Worm (Caenorhabditis elegans) whole organism, L1 larva: Measurements from ENCODE around the gene coa-7.

Experiments used
- C16A3.4 ChIP-seq: fragments of 150-350 bp; optimal IDR thresholded peaks from 2 replicates; lab custom pipeline; 2014; ENCODE audit warnings: missing biosample characterization, missing genetic modification characterization
- C34B4.2 ChIP-seq: sonication (generic microtip); optimal IDR thresholded peaks from 2 replicates; lab custom pipeline; 2017; ENCODE audit warnings: mild to moderate bottlenecking, missing genetic modification characterization, missing compliant biosample characterization
- F16B12.6 ChIP-seq: fragments of 150-350 bp; optimal IDR thresholded peaks from 2 replicates; lab custom pipeline; 2014; ENCODE audit warnings: missing biosample characterization, missing genetic modification characterization
- Y116A8C.19 ChIP-seq: sonication (generic microtip); optimal IDR thresholded peaks from 2 replicates; lab custom pipeline; 2016; ENCODE audit warnings: missing compliant biosample characterization, missing genetic modification characterization, borderline replicate concordance
- ama-1 ChIP-seq: fragments of 150-350 bp; optimal IDR thresholded peaks from 2 replicates; lab custom pipeline; 2014
- blmp-1 ChIP-seq: fragments of 150-350 bp; optimal IDR thresholded peaks from 2 replicates; lab custom pipeline; 2014; ENCODE audit warnings: missing biosample characterization, missing genetic modification characterization
- ceh-8 ChIP-seq: fragments of 200-800 bp; sonication (Bioruptor generic); optimal IDR thresholded peaks from 2 replicates; lab custom pipeline; 2018; ENCODE audit warnings: mild to moderate bottlenecking, missing genetic modification characterization, moderate library complexity, missing compliant biosample characterization
- ceh-88 ChIP-seq: fragments of 200-800 bp; sonication (Bioruptor generic); IDR thresholded peaks from 2 replicates; pipeline ENCODE4 v1.3.6; 2022; ENCODE audit warnings: missing genetic modification characterization, missing compliant biosample characterization
- ceh-90 ChIP-seq: sonication (generic microtip); optimal IDR thresholded peaks from 2 replicates; lab custom pipeline; 2016; ENCODE audit warnings: missing genetic modification characterization, missing compliant biosample characterization
- dpl-1 ChIP-seq, 3 experiments: fragments of 150-350 bp in 2 of 3; sonication (generic microtip) in 1 of 3; optimal IDR thresholded peaks; 2 replicates each; lab custom pipeline; 2014 to 2017; ENCODE audit warnings: missing biosample characterization in 3 of 3, missing genetic modification characterization in 3 of 3, missing genetic modification reagents in 3 of 3
- efl-1 ChIP-seq, 4 experiments: fragments of 150-350 bp; optimal IDR thresholded peaks in 3 of 4; peaks in 1 of 4; 1 replicate in 1 of 4; 2 replicates in 3 of 4; lab custom pipeline; 2014; ENCODE audit warnings: missing biosample characterization in 2 of 4, missing genetic modification characterization in 2 of 4, missing genetic modification reagents in 2 of 4
- efl-3 ChIP-seq: fragments of 200-800 bp; sonication (Bioruptor generic); optimal IDR thresholded peaks from 2 replicates; lab custom pipeline; 2018; ENCODE audit warnings: mild to moderate bottlenecking, missing genetic modification characterization, missing compliant biosample characterization
- egl-13 ChIP-seq: sonication (generic microtip); optimal IDR thresholded peaks from 2 replicates; lab custom pipeline; 2016; ENCODE audit warnings: missing genotype, missing genetic modification reagents, missing genetic modification characterization, missing compliant biosample characterization
- elt-2 ChIP-seq: sonication (generic microtip); optimal IDR thresholded peaks from 2 replicates; lab custom pipeline; 2016; ENCODE audit warnings: missing genetic modification characterization, mild to moderate bottlenecking, inconsistent platforms, missing compliant biosample characterization, missing genetic modification reagents
- elt-3 ChIP-seq, 6 experiments: fragments of 150-350 bp in 1 of 6; sonication (generic microtip); optimal IDR thresholded peaks; 2 replicates each; lab custom pipeline; 2017 to 2018; ENCODE audit warnings: missing biosample characterization in 6 of 6, missing genetic modification characterization in 6 of 6, inconsistent platforms in 1 of 6
- fkh-4 ChIP-seq: sonication (generic microtip); optimal IDR thresholded peaks from 2 replicates; lab custom pipeline; 2016; ENCODE audit warnings: missing compliant biosample characterization, missing genetic modification characterization, borderline replicate concordance
- fkh-8 ChIP-seq: sonication (generic microtip); optimal IDR thresholded peaks from 2 replicates; lab custom pipeline; 2016; ENCODE audit warnings: mild to moderate bottlenecking, missing genetic modification characterization, missing compliant biosample characterization
- hlh-17 ChIP-seq: fragments of 200-800 bp; sonication (Bioruptor generic); optimal IDR thresholded peaks from 2 replicates; lab custom pipeline; 2018; ENCODE audit warnings: missing genetic modification characterization, mild to moderate bottlenecking, missing compliant biosample characterization, moderate library complexity, borderline replicate concordance
- hlh-4 ChIP-seq: sonication (generic microtip); optimal IDR thresholded peaks from 2 replicates; lab custom pipeline; 2016; ENCODE audit warnings: mild to moderate bottlenecking, missing genetic modification characterization, missing compliant biosample characterization
- jun-1 ChIP-seq: fragments of 150-350 bp; optimal IDR thresholded peaks from 2 replicates; lab custom pipeline; 2014; ENCODE audit warnings: missing biosample characterization, missing genetic modification reagents, missing genetic modification characterization
- lin-13 ChIP-seq: fragments of 150-350 bp; optimal IDR thresholded peaks from 2 replicates; lab custom pipeline; 2014; ENCODE audit warnings: missing biosample characterization, missing genetic modification reagents, missing genetic modification characterization
- lin-14 ChIP-seq: fragments of 200-800 bp; sonication (Bioruptor generic); optimal IDR thresholded peaks from 2 replicates; lab custom pipeline; 2018; ENCODE audit warnings: mild to moderate bottlenecking, missing genetic modification characterization, moderate library complexity, missing compliant biosample characterization
- lin-39 ChIP-seq: fragments of 150-350 bp; optimal IDR thresholded peaks from 2 replicates; lab custom pipeline; 2014; ENCODE audit warnings: missing biosample characterization, missing genetic modification reagents, missing genetic modification characterization
- lir-3 ChIP-seq: sonication (generic microtip); optimal IDR thresholded peaks from 2 replicates; lab custom pipeline; 2016; ENCODE audit warnings: mild to moderate bottlenecking, missing genetic modification characterization, moderate library complexity, missing compliant biosample characterization; ENCODE audit not compliant: poor library complexity
- lsy-2 ChIP-seq, 2 experiments: fragments of 150-350 bp; optimal IDR thresholded peaks; 2 replicates each; lab custom pipeline; 2014; ENCODE audit warnings: missing biosample characterization in 2 of 2, missing genetic modification characterization in 2 of 2
- mab-9 ChIP-seq: fragments of 200-800 bp; sonication (Bioruptor generic); IDR thresholded peaks from 2 replicates; pipeline ENCODE4 v1.3.6; 2022; ENCODE audit warnings: missing genetic modification reagents, missing genetic modification characterization, missing compliant biosample characterization
- mdl-1 ChIP-seq, 2 experiments: fragments of 150-350 bp; optimal IDR thresholded peaks; 2 replicates each; lab custom pipeline; 2014 to 2017; ENCODE audit warnings: missing biosample characterization in 2 of 2, missing genetic modification characterization in 2 of 2, inconsistent platforms in 1 of 2
- nhr-12 ChIP-seq: sonication (generic microtip); optimal IDR thresholded peaks from 2 replicates; lab custom pipeline; 2017; ENCODE audit warnings: missing biosample characterization, missing genetic modification characterization
- nhr-237 ChIP-seq: fragments of 150-350 bp; optimal IDR thresholded peaks from 2 replicates; lab custom pipeline; 2014; ENCODE audit warnings: missing biosample characterization, missing genetic modification characterization
- nhr-28 ChIP-seq: fragments of 150-350 bp; optimal IDR thresholded peaks from 2 replicates; lab custom pipeline; 2014; ENCODE audit warnings: missing biosample characterization, missing genetic modification characterization
- nhr-47 ChIP-seq: sonication (generic microtip); optimal IDR thresholded peaks from 2 replicates; lab custom pipeline; 2016; ENCODE audit warnings: mild to moderate bottlenecking, missing genetic modification characterization, moderate library complexity, missing compliant biosample characterization
- nhr-76 ChIP-seq: sonication (generic microtip); optimal IDR thresholded peaks from 2 replicates; lab custom pipeline; 2017; ENCODE audit warnings: missing biosample characterization, missing genetic modification characterization
- nhr-84 ChIP-seq: sonication (generic microtip); optimal IDR thresholded peaks from 2 replicates; lab custom pipeline; 2017; ENCODE audit warnings: missing biosample characterization, missing genetic modification characterization
- nhr-85 ChIP-seq: sonication (generic microtip); peaks from one replicate; lab custom pipeline; 2016; ENCODE audit warnings: missing genetic modification characterization, inconsistent platforms, missing compliant biosample characterization
- nhr-90 ChIP-seq: sonication (generic microtip); optimal IDR thresholded peaks from 2 replicates; lab custom pipeline; 2016; ENCODE audit warnings: mild to moderate bottlenecking, missing genetic modification characterization, missing compliant biosample characterization; ENCODE audit not compliant: poor library complexity
- pqm-1 ChIP-seq: sonication (generic microtip); optimal IDR thresholded peaks from 3 replicates; lab custom pipeline; 2017; ENCODE audit warnings: missing biosample characterization, missing genetic modification characterization
- rnt-1 ChIP-seq: sonication (generic microtip); optimal IDR thresholded peaks from 2 replicates; lab custom pipeline; 2016; ENCODE audit warnings: mild to moderate bottlenecking, missing genetic modification characterization, moderate library complexity, missing compliant biosample characterization
- skn-1 ChIP-seq: fragments of 150-350 bp; optimal IDR thresholded peaks from 2 replicates; lab custom pipeline; 2014; ENCODE audit warnings: missing biosample characterization, missing genetic modification characterization
- snpc-4 ChIP-seq: fragments of 150-350 bp; optimal IDR thresholded peaks from 2 replicates; lab custom pipeline; 2014; ENCODE audit warnings: missing biosample characterization, missing genetic modification characterization
- snu-23 ChIP-seq: sonication (generic microtip); optimal IDR thresholded peaks from 2 replicates; lab custom pipeline; 2016; ENCODE audit warnings: missing genetic modification characterization, missing compliant biosample characterization
- sox-4 ChIP-seq: sonication (generic microtip); optimal IDR thresholded peaks from 2 replicates; lab custom pipeline; 2016; ENCODE audit warnings: missing genetic modification characterization, missing compliant biosample characterization
- tlp-1 ChIP-seq: fragments of 150-350 bp; optimal IDR thresholded peaks from 2 replicates; lab custom pipeline; 2014; ENCODE audit warnings: missing biosample characterization, missing genetic modification characterization
- unc-62 ChIP-seq: fragments of 150-350 bp; optimal IDR thresholded peaks from 2 replicates; lab custom pipeline; 2014; ENCODE audit warnings: missing biosample characterization, missing genetic modification reagents, missing genetic modification characterization
- unc-86 ChIP-seq: sonication (generic microtip); optimal IDR thresholded peaks from 2 replicates; lab custom pipeline; 2016; ENCODE audit warnings: missing genetic modification characterization, missing compliant biosample characterization
- xbp-1 ChIP-seq: sonication (generic microtip); optimal IDR thresholded peaks from 2 replicates; lab custom pipeline; 2016; ENCODE audit warnings: missing genetic modification characterization, missing compliant biosample characterization
- zip-4 ChIP-seq: fragments of 200-800 bp; sonication (Bioruptor generic); optimal IDR thresholded peaks from 2 replicates; lab custom pipeline; 2018; ENCODE audit warnings: mild to moderate bottlenecking, missing genetic modification characterization, moderate library complexity, missing compliant biosample characterization
- ztf-11 ChIP-seq, 2 experiments: sonication (generic microtip); optimal IDR thresholded peaks; 2 replicates each; lab custom pipeline; 2016 to 2017; ENCODE audit warnings: missing genetic modification characterization in 2 of 2, missing biosample characterization in 1 of 2, missing compliant biosample characterization in 1 of 2
- ztf-4 ChIP-seq: fragments of 150-350 bp; optimal IDR thresholded peaks from 2 replicates; lab custom pipeline; 2014; ENCODE audit warnings: missing biosample characterization, missing genetic modification characterization

coa-7 gene

ce11 chrII:11620630-11621246 is 30.2 kb downstream of the coa-7 start:
- TF ChIP-seq lsy-2 (tag; optimal IDR thresholded peaks at IDR 0.05; lab: Kevin White, UChicago) = peak in 1 of 2 experiments; percentile 33
- no peak for TF ChIP-seq fkh-4 (tag; lab: Kevin White, UChicago)
- no peak for TF ChIP-seq efl-1 (optimal IDR thresholded peaks at IDR 0.05; lab: Kevin White, UChicago)
- TF ChIP-seq efl-1 (GFP tag; optimal IDR thresholded peaks at IDR 0.05 in 1 of 2; lab: Kevin White, UChicago) = peak in 1 of 2 experiments; percentile 73
- peak; percentile 67 for TF ChIP-seq nhr-85 (tag; lab: Kevin White, UChicago)
- TF ChIP-seq F16B12.6 (tag; lab: Kevin White, UChicago) = no peak
- TF ChIP-seq, all 84 proteins: peak for 3

- TF ChIP-seq lir-3 (tag; lab: Kevin White, UChicago) (no peak), tlp-1 (no peak), nhr-90 (peak; percentile 30), xbp-1 (peak; percentile 58), hlh-17 (GFP tag; lab: Kevin White, UChicago) (no peak), C34B4.2 (tag; lab: Kevin White, UChicago) (no peak), zip-4 (GFP tag; lab: Kevin White, UChicago) (no peak), nhr-85 (tag; lab: Kevin White, UChicago) (peak; percentile 79), nhr-47 (peak; percentile 66), pqm-1 (no peak), ama-1 (no peak), fkh-4 (tag; lab: Kevin White, UChicago) (no peak), sox-4 (tag; lab: Kevin White, UChicago) (no peak), elt-2 (tag; lab: Kevin White, UChicago) (no peak), nhr-84 (tag; lab: Kevin White, UChicago) (no peak), ztf-11 (tag; optimal IDR thresholded peaks at IDR 0.05; lab: Kevin White, UChicago) (peak in 1 of 2 experiments; percentile 15), egl-13 (tag; lab: Kevin White, UChicago) (no peak), unc-86 (peak; percentile 29), ceh-90 (tag; lab: Kevin White, UChicago) (no peak), efl-3 (GFP tag; lab: Kevin White, UChicago) (no peak), ztf-4 (tag; lab: Kevin White, UChicago) (no peak), mdl-1 (tag; optimal IDR thresholded peaks at IDR 0.05; lab: Kevin White, UChicago) (peak in 1 of 2 experiments; percentile 69), jun-1 (tag; lab: Kevin White, UChicago) (peak; percentile 49), nhr-237 (tag; lab: Kevin White, UChicago) (no peak), hlh-4 (no peak), lin-39 (no peak), skn-1 (tag; lab: Kevin White, UChicago) (peak; percentile 32), mab-9 (GFP tag; lab: Robert Waterston, UW) (0 out of 2 replicates have a peak, but pooled peaks have one; percentile 54), blmp-1 (tag; lab: Kevin White, UChicago) (peak; percentile 85), ceh-88 (GFP tag; lab: Robert Waterston, UW) (0 out of 2 replicates have a peak, but pooled peaks have one; percentile 23), snpc-4 (peak; percentile 56), snu-23 (GFP tag; lab: Kevin White, UChicago) (peak; percentile 68), C16A3.4 (tag; lab: Kevin White, UChicago) (peak; percentile 49), rnt-1 (tag; lab: Kevin White, UChicago) (peak; percentile 63), fkh-8 (peak; percentile 49), unc-62 (GFP tag; lab: Kevin White, UChicago) (no peak), Y116A8C.19 (tag; lab: Kevin White, UChicago) (no peak), nhr-76 (tag; lab: Kevin White, UChicago) (no peak), elt-3 (tag; optimal IDR thresholded peaks at IDR 0.05; lab: Kevin White, UChicago) (peak in 2 of 6 experiments; percentile 8 to 52), ceh-8 (no peak), lin-13 (GFP tag; lab: Kevin White, UChicago) (peak; percentile 36), lin-14 (GFP tag; lab: Kevin White, UChicago) (peak; percentile 98), nhr-28 (tag; lab: Kevin White, UChicago) (no peak), dpl-1 (GFP tag; optimal IDR thresholded peaks at IDR 0.05; lab: Kevin White, UChicago) (peak in 1 of 3 experiments; percentile 24), nhr-12 (tag; lab: Kevin White, UChicago) (no peak)
Measured at ce11 chrII:11619895-11620439, 31.0 kb downstream of the coa-7 start.
